Fruit fly (Drosophila melanogaster) whole organism, embryonic: ENCODE results near the gene CG4382.

Source experiments
- Antp ChIP-seq: fragments of 200-800 bp; sonication (Bioruptor generic); optimal IDR thresholded peaks from 3 replicates; lab custom pipeline; 2016; ENCODE audit warnings: missing biosample characterization, missing genetic modification characterization
- Asciz ChIP-seq: fragments of 200-800 bp; sonication (Bioruptor generic); optimal IDR thresholded peaks from 2 replicates; lab custom pipeline; 2017; ENCODE audit warnings: missing biosample characterization, mild to moderate bottlenecking, missing genetic modification characterization, missing genetic modification reagents
- B-H1 ChIP-seq: fragments of 200-800 bp; sonication (Bioruptor generic); IDR thresholded peaks from 3 replicates; pipeline ENCODE4 v1.3.6; 2022; ENCODE audit warnings: missing biosample characterization, missing genetic modification characterization
- Bgb ChIP-seq: fragments of 200-800 bp; sonication (Bioruptor generic); IDR thresholded peaks from 2 replicates; pipeline ENCODE4 v1.3.6; 2022; ENCODE audit warnings: missing biosample characterization, missing genetic modification characterization; ENCODE audit not compliant: partially characterized antibody
- CG10321 ChIP-seq: fragments of 200-800 bp; sonication (Bioruptor generic); IDR thresholded peaks from 2 replicates; pipeline ENCODE4 v1.3.6; 2022; ENCODE audit warnings: missing biosample characterization, missing genetic modification characterization
- CG12942 ChIP-seq: fragments of 200-800 bp; sonication (Bioruptor generic); optimal IDR thresholded peaks from 3 replicates; lab custom pipeline; 2016; ENCODE audit warnings: missing biosample characterization, missing genetic modification characterization
- CG16813 ChIP-seq: fragments of 200-800 bp; sonication (Bioruptor generic); IDR thresholded peaks from 3 replicates; pipeline ENCODE4 v1.3.6; 2022; ENCODE audit warnings: missing biosample characterization, missing genetic modification characterization; ENCODE audit not compliant: partially characterized antibody
- CG1792 ChIP-seq: fragments of 200-800 bp; sonication (Bioruptor generic); optimal IDR thresholded peaks from 2 replicates; lab custom pipeline; 2016; ENCODE audit warnings: missing biosample characterization, missing genetic modification characterization
- CG18476 ChIP-seq: fragments of 200-800 bp; sonication (Bioruptor generic); optimal IDR thresholded peaks from 2 replicates; lab custom pipeline; 2016; ENCODE audit warnings: missing biosample characterization, mild to moderate bottlenecking, missing genetic modification characterization
- CG3163 ChIP-seq: fragments of 200-800 bp; sonication (Bioruptor generic); optimal IDR thresholded peaks from 3 replicates; lab custom pipeline; 2016; ENCODE audit warnings: missing biosample characterization, missing genetic modification characterization
- CG3995 ChIP-seq: fragments of 200-800 bp; sonication (Bioruptor generic); optimal IDR thresholded peaks from 3 replicates; lab custom pipeline; 2016; ENCODE audit warnings: missing biosample characterization, missing genetic modification characterization
- CG4282 ChIP-seq: fragments of 200-800 bp; sonication (Bioruptor generic); optimal IDR thresholded peaks from 2 replicates; lab custom pipeline; 2016; ENCODE audit warnings: missing biosample characterization, missing genetic modification characterization
- CG4328 ChIP-seq: fragments of 200-800 bp; sonication (Bioruptor generic); optimal IDR thresholded peaks from 3 replicates; lab custom pipeline; 2017; ENCODE audit warnings: missing biosample characterization, missing genetic modification reagents, missing genetic modification characterization
- CG4820 ChIP-seq: fragments of 200-800 bp; sonication (Bioruptor generic); optimal IDR thresholded peaks from 3 replicates; lab custom pipeline; 2016; ENCODE audit warnings: missing biosample characterization, missing genetic modification characterization
- CG6175 ChIP-seq: fragments of 200-800 bp; sonication (Bioruptor generic); IDR thresholded peaks from 3 replicates; pipeline ENCODE4 v1.3.6; 2022; ENCODE audit warnings: missing biosample characterization, missing genetic modification characterization
- CG6791 ChIP-seq: fragments of 200-800 bp; sonication (Bioruptor generic); IDR thresholded peaks from 3 replicates; pipeline ENCODE4 v1.3.6; 2022; ENCODE audit warnings: missing biosample characterization, missing genetic modification characterization; ENCODE audit not compliant: partially characterized antibody
- CG7357 ChIP-seq: fragments of 200-800 bp; sonication (Bioruptor generic); IDR thresholded peaks from 3 replicates; pipeline ENCODE4 v1.3.6; 2022; ENCODE audit warnings: missing biosample characterization, missing genetic modification characterization
- CG8089 ChIP-seq: fragments of 200-800 bp; sonication (Bioruptor generic); optimal IDR thresholded peaks from 3 replicates; lab custom pipeline; 2016; ENCODE audit warnings: missing biosample characterization, missing genetic modification characterization
- D ChIP-seq, 2 experiments: fragments of 200-800 bp in 1 of 2; fragments of >200 bp in 1 of 2; sonication (Bioruptor generic) in 1 of 2; optimal IDR thresholded peaks; 2 replicates in 1 of 2; 3 replicates in 1 of 2; lab custom pipeline; 2017; ENCODE audit warnings: mild to moderate bottlenecking in 1 of 2, missing biosample characterization in 1 of 2, missing genetic modification characterization in 1 of 2, missing genetic modification reagents in 1 of 2
- E2f2 ChIP-seq: fragments of 200-800 bp; sonication (Bioruptor generic); IDR thresholded peaks from 2 replicates; pipeline ENCODE4 v1.3.6; 2022; ENCODE audit warnings: missing biosample characterization, missing genetic modification characterization
- ERR ChIP-seq: fragments of 200-800 bp; sonication (Bioruptor generic); optimal IDR thresholded peaks from 2 replicates; lab custom pipeline; 2016; ENCODE audit warnings: missing biosample characterization, missing genetic modification characterization
- Eip74EF ChIP-seq, 2 experiments: fragments of 200-800 bp in 1 of 2; fragments of >200 bp in 1 of 2; sonication (Bioruptor generic) in 1 of 2; optimal IDR thresholded peaks; 2 replicates each; lab custom pipeline; 2017 to 2019; ENCODE audit warnings: missing biosample characterization in 2 of 2, missing genetic modification characterization in 2 of 2, mild to moderate bottlenecking in 1 of 2, moderate library complexity in 1 of 2
- Hmx ChIP-seq: fragments of 200-800 bp; sonication (Bioruptor generic); optimal IDR thresholded peaks from 2 replicates; lab custom pipeline; 2016; ENCODE audit warnings: missing biosample characterization, missing genetic modification characterization
- MTF-1 ChIP-seq: fragments of 200-800 bp; sonication (Bioruptor generic); optimal IDR thresholded peaks from 2 replicates; lab custom pipeline; 2018; ENCODE audit warnings: missing biosample characterization, mild to moderate bottlenecking, missing genetic modification characterization, borderline replicate concordance
- Med ChIP-seq: fragments of 200-800 bp; sonication (Bioruptor generic); peaks from one replicate; lab custom pipeline; 2016; ENCODE audit warnings: missing biosample characterization, missing genetic modification characterization, mild to moderate bottlenecking, inconsistent platforms, moderate library complexity
- Mes4 ChIP-seq: fragments of 200-800 bp; sonication (Bioruptor generic); optimal IDR thresholded peaks from 2 replicates; lab custom pipeline; 2016; ENCODE audit warnings: missing biosample characterization, missing genetic modification characterization
- NC2α ChIP-seq: fragments of 200-800 bp; sonication (Bioruptor generic); optimal IDR thresholded peaks from 2 replicates; lab custom pipeline; 2016; ENCODE audit warnings: missing biosample characterization, missing genetic modification characterization
- Nf-YC ChIP-seq: fragments of 200-800 bp; optimal IDR thresholded peaks from 3 replicates; lab custom pipeline; 2019; ENCODE audit warnings: missing biosample characterization, mild to moderate bottlenecking, missing genetic modification characterization, moderate library complexity
- Oaz ChIP-seq: fragments of 200-800 bp; sonication (Bioruptor generic); IDR thresholded peaks from 2 replicates; pipeline ENCODE4 v1.3.6; 2022; ENCODE audit warnings: missing biosample characterization, missing genetic modification characterization
- Taf1 ChIP-seq: fragments of 200-800 bp; sonication (Bioruptor generic); IDR thresholded peaks from 2 replicates; pipeline ENCODE4 v1.3.6; 2022; ENCODE audit warnings: missing biosample characterization, missing genetic modification characterization
- Tbp ChIP-seq: fragments of >200 bp; optimal IDR thresholded peaks from 2 replicates; lab custom pipeline; 2018; ENCODE audit warnings: missing biosample characterization, missing genetic modification characterization
- Xrp1 ChIP-seq: fragments of 200-800 bp; sonication (Bioruptor generic); IDR thresholded peaks from 2 replicates; pipeline ENCODE4 v1.3.6; 2022; ENCODE audit warnings: missing biosample characterization, missing genetic modification characterization
- cg ChIP-seq: fragments of 200-800 bp; sonication (Bioruptor generic); optimal IDR thresholded peaks from 3 replicates; lab custom pipeline; 2019; ENCODE audit warnings: missing biosample characterization, mild to moderate bottlenecking, missing genetic modification characterization, moderate library complexity
- chn ChIP-seq: fragments of 200-800 bp; sonication (Bioruptor generic); optimal IDR thresholded peaks from 2 replicates; lab custom pipeline; 2016; ENCODE audit warnings: missing biosample characterization, missing genetic modification characterization
- croc ChIP-seq: fragments of 200-800 bp; sonication (Bioruptor generic); conservative IDR thresholded peaks from 3 replicates; pipeline ENCODE4 v1.3.6; 2022; ENCODE audit warnings: missing biosample characterization, missing genetic modification characterization
- dm ChIP-seq: fragments of 200-800 bp; sonication (Bioruptor generic); optimal IDR thresholded peaks from 3 replicates; lab custom pipeline; 2016; ENCODE audit warnings: missing biosample characterization, missing genetic modification characterization
- gcm ChIP-seq: fragments of 200-800 bp; sonication (Bioruptor generic); optimal IDR thresholded peaks from 2 replicates; lab custom pipeline; 2019; ENCODE audit warnings: missing biosample characterization, mild to moderate bottlenecking, missing genetic modification characterization, moderate library complexity
- mirr ChIP-seq: fragments of 200-800 bp; sonication (Bioruptor generic); optimal IDR thresholded peaks from 3 replicates; lab custom pipeline; 2018; ENCODE audit warnings: missing biosample characterization, mild to moderate bottlenecking, missing genetic modification characterization
- odd ChIP-seq: fragments of 200-800 bp; sonication (Bioruptor generic); optimal IDR thresholded peaks from 2 replicates; lab custom pipeline; 2017; ENCODE audit warnings: missing biosample characterization, mild to moderate bottlenecking, missing genetic modification characterization
- pb ChIP-seq: fragments of 200-800 bp; sonication (Bioruptor generic); optimal IDR thresholded peaks from 3 replicates; lab custom pipeline; 2016; ENCODE audit warnings: missing biosample characterization, missing genetic modification characterization
- pnt ChIP-seq: fragments of 200-800 bp; sonication (Bioruptor generic); optimal IDR thresholded peaks from 3 replicates; lab custom pipeline; 2016; ENCODE audit warnings: missing biosample characterization, missing genetic modification characterization
- pum ChIP-seq: fragments of 200-800 bp; sonication (Bioruptor generic); optimal IDR thresholded peaks from 2 replicates; lab custom pipeline; 2016; ENCODE audit warnings: missing biosample characterization, missing genetic modification characterization
- rib ChIP-seq: fragments of 200-800 bp; sonication (Bioruptor generic); IDR thresholded peaks from 2 replicates; pipeline ENCODE4 v1.3.6; 2022; ENCODE audit warnings: missing biosample characterization, missing genetic modification characterization
- run ChIP-seq: fragments of 200-800 bp; sonication (Bioruptor generic); optimal IDR thresholded peaks from 3 replicates; lab custom pipeline; 2018; ENCODE audit warnings: missing biosample characterization, mild to moderate bottlenecking, missing genetic modification characterization
- sens ChIP-seq: fragments of 200-800 bp; sonication (Bioruptor generic); peaks from one replicate; lab custom pipeline; 2016; ENCODE audit warnings: missing biosample characterization, missing genetic modification characterization
- slbo ChIP-seq: fragments of 200-800 bp; sonication (Bioruptor generic); IDR thresholded peaks from 2 replicates; pipeline ENCODE4 v1.3.6; 2022; ENCODE audit warnings: missing biosample characterization, missing genetic modification characterization
- slou ChIP-seq: fragments of 200-800 bp; sonication (Bioruptor generic); optimal IDR thresholded peaks from 3 replicates; lab custom pipeline; 2016; ENCODE audit warnings: missing biosample characterization, missing genetic modification characterization
- tna ChIP-seq: fragments of 200-800 bp; sonication (Bioruptor generic); IDR thresholded peaks from 2 replicates; pipeline ENCODE4 v1.3.6; 2022; ENCODE audit warnings: missing biosample characterization, missing genetic modification characterization; ENCODE audit not compliant: partially characterized antibody
- unc-4 ChIP-seq: fragments of 200-800 bp; sonication (Bioruptor generic); IDR thresholded peaks from 2 replicates; pipeline ENCODE4 v1.3.6; 2022; ENCODE audit warnings: missing biosample characterization, missing genetic modification characterization; ENCODE audit not compliant: partially characterized antibody
- wor ChIP-seq: fragments of 200-800 bp; sonication (Bioruptor generic); IDR thresholded peaks from 2 replicates; pipeline ENCODE4 v1.3.6; 2022; ENCODE audit warnings: missing biosample characterization, missing genetic modification characterization
- yki ChIP-seq: fragments of >200 bp; optimal IDR thresholded peaks from 3 replicates; lab custom pipeline; 2018
- z ChIP-seq: fragments of 200-800 bp; sonication (Bioruptor generic); IDR thresholded peaks from 3 replicates; pipeline ENCODE4 v1.3.6; 2022; ENCODE audit warnings: missing biosample characterization, missing genetic modification characterization

Gene CG4382

dm6 chr2L:9564527-9564926 lies 36.1 kb downstream of the CG4382 start (continued):
- TF ChIP-seq unc-4 (GFP tag; lab: Robert Waterston, UW) (no peak), sens (GFP tag; lab: Kevin White, UChicago) (peak; percentile 72), Med (GFP tag; lab: Kevin White, UChicago) (no peak), chn (GFP tag; lab: Kevin White, UChicago) (no peak), tna (no peak), mirr (GFP tag; lab: Kevin White, UChicago) (no peak), rib (GFP tag; lab: Robert Waterston, UW) (no peak), run (tag; lab: Kevin White, UChicago) (no peak), CG6175 (GFP tag; lab: Robert Waterston, UW) (no peak), CG1792 (GFP tag; lab: Kevin White, UChicago) (no peak), cg (GFP tag; lab: Kevin White, UChicago) (no peak), D (optimal IDR thresholded peaks at IDR 0.05; lab: Kevin White, UChicago) (no peak), D (GFP tag; optimal IDR thresholded peaks at IDR 0.05; lab: Kevin White, UChicago) (peak; percentile 6), Taf1 (GFP tag; lab: Robert Waterston, UW) (no peak), pnt (GFP tag; lab: Kevin White, UChicago) (no peak), slbo (GFP tag; lab: Robert Waterston, UW) (peak; percentile 35; the same call in 1 of the 2 replicates), pb (GFP tag; lab: Kevin White, UChicago) (no peak), CG16813 (GFP tag; lab: Robert Waterston, UW) (no peak), CG12942 (GFP tag; lab: Kevin White, UChicago) (no peak), odd (GFP tag; lab: Kevin White, UChicago) (no peak), CG10321 (GFP tag; lab: Robert Waterston, UW) (no peak), MTF-1 (GFP tag; lab: Kevin White, UChicago) (no peak), Mes4 (GFP tag; lab: Kevin White, UChicago) (no peak), dm (GFP tag; lab: Kevin White, UChicago) (no peak), Oaz (GFP tag; lab: Robert Waterston, UW) (no peak), CG6791 (no peak), Hmx (GFP tag; lab: Kevin White, UChicago) (no peak), Tbp (no peak), z (GFP tag; lab: Robert Waterston, UW) (no peak), pum (GFP tag; lab: Kevin White, UChicago) (no peak), CG4282 (no peak), CG4328 (peak; percentile 10), Asciz (peak; percentile 24), gcm (peak; percentile 56), slou (GFP tag; lab: Kevin White, UChicago) (no peak), CG18476 (no peak), croc (GFP tag; lab: Robert Waterston, UW) (no peak), NC2α (GFP tag; lab: Kevin White, UChicago) (no peak), B-H1 (GFP tag; lab: Robert Waterston, UW) (0 out of 3 replicates have a peak, but pooled peaks have one; percentile 14), yki (lab: Kevin White, UChicago) (no peak), CG7357 (GFP tag; lab: Robert Waterston, UW) (no peak), Antp (GFP tag; lab: Kevin White, UChicago) (no peak), CG8089 (GFP tag; lab: Kevin White, UChicago) (no peak), Xrp1 (0 out of 2 replicates have a peak, but pooled peaks have one; percentile 29), CG4820 (GFP tag; lab: Kevin White, UChicago) (no peak), CG3995 (GFP tag; lab: Kevin White, UChicago) (no peak), wor (GFP tag; lab: Robert Waterston, UW) (0 out of 2 replicates have a peak, but pooled peaks have one; percentile 14), Bgb (GFP tag; lab: Robert Waterston, UW) (no peak), ERR (GFP tag; lab: Kevin White, UChicago) (no peak), E2f2 (GFP tag; lab: Robert Waterston, UW) (no peak), Eip74EF (GFP tag; optimal IDR thresholded peaks at IDR 0.05; lab: Kevin White, UChicago) (peak in 1 of 2 experiments; percentile 25), Nf-YC (tag; lab: Kevin White, UChicago) (peak; percentile 26), CG3163 (no peak)
